Worm (Caenorhabditis elegans) whole organism, L3 larva: ENCODE measurements around the gene taf-6.2.
A peak's percentile ranks its signal among the peaks of the same experiment; 100 is the strongest.

Experiments
- R02D3.7 ChIP-seq: fragments of 150-350 bp; optimal IDR thresholded peaks from 2 replicates; lab custom pipeline; 2014; ENCODE audit warnings: missing biosample characterization, missing genetic modification characterization
- ZK546.5 ChIP-seq: sonication (generic microtip); optimal IDR thresholded peaks from 2 replicates; lab custom pipeline; 2017; ENCODE audit warnings: missing biosample characterization, missing genetic modification characterization
- aly-2 ChIP-seq: fragments of 150-350 bp; optimal IDR thresholded peaks from 2 replicates; lab custom pipeline; 2014; ENCODE audit warnings: missing biosample characterization, missing genetic modification characterization
- ama-1 ChIP-seq: fragments of 150-350 bp; optimal IDR thresholded peaks from 2 replicates; lab custom pipeline; 2018
- ceh-16 ChIP-seq: sonication (generic microtip); optimal IDR thresholded peaks from 2 replicates; lab custom pipeline; 2017; ENCODE audit warnings: missing biosample characterization, missing genetic modification characterization
- ceh-28 ChIP-seq: fragments of 150-350 bp; optimal IDR thresholded peaks from 2 replicates; lab custom pipeline; 2014; ENCODE audit warnings: missing biosample characterization, missing genetic modification reagents, missing genetic modification characterization
- ceh-82 ChIP-seq: fragments of 150-350 bp; optimal IDR thresholded peaks from 2 replicates; lab custom pipeline; 2014; ENCODE audit warnings: missing biosample characterization, missing genetic modification characterization
- ceh-9 ChIP-seq: sonication (generic microtip); optimal IDR thresholded peaks from 2 replicates; lab custom pipeline; 2018; ENCODE audit warnings: missing biosample characterization, missing genetic modification characterization
- daf-12 ChIP-seq: fragments of 150-350 bp; optimal IDR thresholded peaks from 2 replicates; lab custom pipeline; 2014; ENCODE audit warnings: missing biosample characterization, missing genetic modification reagents, missing genetic modification characterization
- egl-27 ChIP-seq: sonication (generic microtip); optimal IDR thresholded peaks from 4 replicates; lab custom pipeline; 2017; ENCODE audit warnings: missing biosample characterization, missing genetic modification reagents, missing genetic modification characterization
- egl-5 ChIP-seq: fragments of 150-350 bp; optimal IDR thresholded peaks from 2 replicates; lab custom pipeline; 2017; ENCODE audit warnings: missing biosample characterization, missing genetic modification reagents, missing genetic modification characterization, inconsistent platforms
- elt-1 ChIP-seq: fragments of 150-350 bp; optimal IDR thresholded peaks from 2 replicates; lab custom pipeline; 2014; ENCODE audit warnings: missing biosample characterization, missing genetic modification characterization
- elt-2 ChIP-seq: sonication (generic microtip); optimal IDR thresholded peaks from 2 replicates; lab custom pipeline; 2016; ENCODE audit warnings: missing genetic modification reagents, mild to moderate bottlenecking, missing genetic modification characterization, missing compliant biosample characterization
- elt-3 ChIP-seq, 3 experiments: fragments of 150-350 bp in 1 of 3; sonication (generic microtip) in 2 of 3; optimal IDR thresholded peaks; 2 replicates in 2 of 3; 4 replicates in 1 of 3; lab custom pipeline; 2014 to 2017; ENCODE audit warnings: missing biosample characterization in 3 of 3, missing genetic modification characterization in 3 of 3
- eor-1 ChIP-seq, 2 experiments: fragments of 150-350 bp; optimal IDR thresholded peaks; 2 replicates each; lab custom pipeline; 2014 to 2018; ENCODE audit warnings: missing biosample characterization in 2 of 2, missing genetic modification characterization in 2 of 2
- fkh-10 ChIP-seq: sonication (generic microtip); optimal IDR thresholded peaks from 2 replicates; lab custom pipeline; 2017; ENCODE audit warnings: missing biosample characterization, missing genetic modification reagents, missing genetic modification characterization
- fkh-2 ChIP-seq: fragments of 150-350 bp; optimal IDR thresholded peaks from 2 replicates; lab custom pipeline; 2014; ENCODE audit warnings: missing biosample characterization, missing genetic modification reagents, missing genetic modification characterization
- fos-1 ChIP-seq: fragments of 150-350 bp; optimal IDR thresholded peaks from 2 replicates; lab custom pipeline; 2014; ENCODE audit warnings: missing biosample characterization, missing genetic modification characterization
- hmg-11 ChIP-seq: sonication (generic microtip); optimal IDR thresholded peaks from 2 replicates; lab custom pipeline; 2016; ENCODE audit warnings: missing genetic modification characterization, missing compliant biosample characterization
- jun-1 ChIP-seq: fragments of 150-350 bp; optimal IDR thresholded peaks from 2 replicates; lab custom pipeline; 2014; ENCODE audit warnings: missing biosample characterization, missing genetic modification reagents, missing genetic modification characterization
- lin-15B ChIP-seq: fragments of 150-350 bp; optimal IDR thresholded peaks from 2 replicates; lab custom pipeline; 2014; ENCODE audit warnings: missing biosample characterization, missing genetic modification characterization
- lin-39 ChIP-seq: fragments of 150-350 bp; optimal IDR thresholded peaks from 2 replicates; lab custom pipeline; 2018; ENCODE audit warnings: missing biosample characterization, missing genetic modification reagents, missing genetic modification characterization
- lsy-12 ChIP-seq: sonication (generic microtip); optimal IDR thresholded peaks from 2 replicates; lab custom pipeline; 2016; ENCODE audit warnings: mild to moderate bottlenecking, missing genetic modification characterization, missing compliant biosample characterization
- mdl-1 ChIP-seq: fragments of 150-350 bp; optimal IDR thresholded peaks from 2 replicates; lab custom pipeline; 2014; ENCODE audit warnings: missing biosample characterization, missing genetic modification characterization
- mml-1 ChIP-seq: fragments of 150-350 bp; sonication (generic microtip); optimal IDR thresholded peaks from 3 replicates; lab custom pipeline; 2014; ENCODE audit warnings: missing biosample characterization, missing genetic modification characterization
- nfya-1 ChIP-seq: sonication (generic microtip); optimal IDR thresholded peaks from 2 replicates; lab custom pipeline; 2017; ENCODE audit warnings: missing genetic modification characterization, mild to moderate bottlenecking, missing compliant biosample characterization, antibody characterized with exemption, moderate library complexity; ENCODE audit not compliant: insufficient read depth
- nhr-11 ChIP-seq: fragments of 150-350 bp; optimal IDR thresholded peaks from 2 replicates; lab custom pipeline; 2014; ENCODE audit warnings: missing biosample characterization, missing genetic modification characterization
- nhr-12 ChIP-seq: fragments of 150-350 bp; optimal IDR thresholded peaks from 2 replicates; lab custom pipeline; 2014; ENCODE audit warnings: missing biosample characterization, missing genetic modification characterization
- nhr-23 ChIP-seq: fragments of 150-350 bp; optimal IDR thresholded peaks from 2 replicates; lab custom pipeline; 2014; ENCODE audit warnings: missing biosample characterization, missing genetic modification reagents, missing genetic modification characterization
- nhr-237 ChIP-seq: fragments of 150-350 bp; optimal IDR thresholded peaks from 2 replicates; lab custom pipeline; 2014; ENCODE audit warnings: missing biosample characterization, missing genetic modification characterization
- nhr-25 ChIP-seq: sonication (generic microtip); optimal IDR thresholded peaks from 2 replicates; lab custom pipeline; 2017; ENCODE audit warnings: missing biosample characterization, missing genetic modification characterization
- nhr-28 ChIP-seq: fragments of 150-350 bp; optimal IDR thresholded peaks from 2 replicates; lab custom pipeline; 2014; ENCODE audit warnings: missing biosample characterization, missing genetic modification characterization
- nhr-43 ChIP-seq: sonication (generic microtip); optimal IDR thresholded peaks from 2 replicates; lab custom pipeline; 2016; ENCODE audit warnings: mild to moderate bottlenecking, missing genetic modification characterization, missing compliant biosample characterization; ENCODE audit not compliant: poor library complexity, severe bottlenecking
- nhr-67 ChIP-seq: fragments of 150-350 bp; optimal IDR thresholded peaks from 2 replicates; lab custom pipeline; 2014; ENCODE audit warnings: missing biosample characterization, missing genetic modification characterization
- nhr-76 ChIP-seq: fragments of 150-350 bp; sonication (generic microtip); optimal IDR thresholded peaks from 5 replicates; lab custom pipeline; 2014; ENCODE audit warnings: missing biosample characterization, missing genetic modification characterization
- nhr-77 ChIP-seq: fragments of 150-350 bp; optimal IDR thresholded peaks from 2 replicates; lab custom pipeline; 2014; ENCODE audit warnings: missing biosample characterization, missing genetic modification characterization
- pha-4 ChIP-seq: fragments of 150-350 bp; optimal IDR thresholded peaks from 2 replicates; lab custom pipeline; 2014; ENCODE audit warnings: missing biosample characterization, missing genetic modification reagents, missing genetic modification characterization
- pqm-1 ChIP-seq: fragments of 150-350 bp; optimal IDR thresholded peaks from 2 replicates; lab custom pipeline; 2017; ENCODE audit warnings: missing biosample characterization, missing genetic modification characterization, inconsistent platforms
- sea-2 ChIP-seq: fragments of 150-350 bp; sonication (generic microtip); optimal IDR thresholded peaks from 4 replicates; lab custom pipeline; 2014; ENCODE audit warnings: missing biosample characterization, missing genetic modification reagents, missing genetic modification characterization
- skn-1 ChIP-seq: fragments of 150-350 bp; optimal IDR thresholded peaks from 2 replicates; lab custom pipeline; 2014; ENCODE audit warnings: missing biosample characterization, missing genetic modification characterization
- snpc-4 ChIP-seq: fragments of 150-350 bp; optimal IDR thresholded peaks from 2 replicates; lab custom pipeline; 2014; ENCODE audit warnings: missing biosample characterization, missing genetic modification characterization
- tbx-2 ChIP-seq: sonication (generic microtip); optimal IDR thresholded peaks from 2 replicates; lab custom pipeline; 2016; ENCODE audit warnings: mild to moderate bottlenecking, missing genetic modification characterization, missing compliant biosample characterization
- unc-39 ChIP-seq: sonication (generic microtip); optimal IDR thresholded peaks from 4 replicates; lab custom pipeline; 2017; ENCODE audit warnings: missing biosample characterization, missing genetic modification characterization
- unc-62 ChIP-seq: fragments of 150-350 bp; sonication (generic microtip); optimal IDR thresholded peaks from 4 replicates; lab custom pipeline; 2014; ENCODE audit warnings: missing biosample characterization, missing genetic modification reagents, missing genetic modification characterization
- zag-1 ChIP-seq: fragments of 150-350 bp; optimal IDR thresholded peaks from 2 replicates; lab custom pipeline; 2014; ENCODE audit warnings: missing biosample characterization, missing genetic modification characterization
- ztf-11 ChIP-seq: fragments of 150-350 bp; optimal IDR thresholded peaks from 2 replicates; lab custom pipeline; 2014; ENCODE audit warnings: missing biosample characterization, missing genetic modification characterization
- ztf-4 ChIP-seq: fragments of 150-350 bp; optimal IDR thresholded peaks from 2 replicates; lab custom pipeline; 2014; ENCODE audit warnings: missing biosample characterization, missing genetic modification characterization

The taf-6.2 gene

ce11 chrIV:3694638-3695037 is at the start of gene taf-6.2, which contains the start of gene Y37E11AL.3:
Gene taf-6.2, minus strand, starts transcription at chrIV:3694733.
Gene Y37E11AL.3, plus strand, starts transcription at chrIV:3694935.
- peak; percentile 77 for TF ChIP-seq hmg-11 (tag; lab: Kevin White, UChicago)
- peak; percentile 79 for TF ChIP-seq lin-15B (tag; lab: Kevin White, UChicago)
- peak; percentile 10 for TF ChIP-seq skn-1 (tag; lab: Kevin White, UChicago)
- peak; percentile 57 for TF ChIP-seq egl-5 (tag; lab: Kevin White, UChicago)
- TF ChIP-seq sea-2 (GFP tag; lab: Kevin White, UChicago): no peak
- TF ChIP-seq ceh-28: peak; percentile 11
- TF ChIP-seq nhr-23 (tag; lab: Kevin White, UChicago): peak; percentile 25
- TF ChIP-seq pha-4 (tag; lab: Kevin White, UChicago): no peak
- peak; percentile 71 for TF ChIP-seq nfya-1 (tag; lab: Kevin White, UChicago)
- TF ChIP-seq lin-39: peak; percentile 37

- TF ChIP-seq ZK546.5 (tag; lab: Kevin White, UChicago) (no peak), elt-2 (tag; lab: Kevin White, UChicago) (peak; percentile 25), pqm-1 (tag; lab: Kevin White, UChicago) (peak; percentile 22), zag-1 (tag; lab: Kevin White, UChicago) (no peak)
Measured at ce11 chrIV:3743748-3744147, 49.2 kb upstream of the taf-6.2 start, which contains the start of gene siah-1. Gene siah-1, plus strand, starts transcription at chrIV:3744048.

- TF ChIP-seq aly-2 (tag; lab: Kevin White, UChicago) (no peak), nhr-77 (tag; lab: Kevin White, UChicago) (peak; percentile 10), ceh-28 (peak; percentile 95), nhr-76 (tag; lab: Kevin White, UChicago) (no peak), elt-2 (tag; lab: Kevin White, UChicago) (peak; percentile 66), tbx-2 (tag; lab: Kevin White, UChicago) (peak; percentile 60), pqm-1 (tag; lab: Kevin White, UChicago) (peak; percentile 72), ceh-82 (tag; lab: Kevin White, UChicago) (no peak), jun-1 (tag; lab: Kevin White, UChicago) (peak; percentile 85), zag-1 (tag; lab: Kevin White, UChicago) (no peak), ztf-11 (tag; lab: Kevin White, UChicago) (no peak), R02D3.7 (tag; lab: Kevin White, UChicago) (peak; percentile 60), egl-5 (tag; lab: Kevin White, UChicago) (peak; percentile 86), ceh-9 (tag; lab: Kevin White, UChicago) (no peak), pha-4 (tag; lab: Kevin White, UChicago) (peak; percentile 75), nhr-11 (tag; lab: Kevin White, UChicago) (no peak), unc-39 (tag; lab: Kevin White, UChicago) (no peak), nhr-43 (tag; lab: Kevin White, UChicago) (peak; percentile 51), snpc-4 (tag; lab: Kevin White, UChicago) (peak; percentile 36), mml-1 (tag; lab: Kevin White, UChicago) (no peak), lsy-12 (tag; lab: Kevin White, UChicago) (peak; percentile 48), eor-1 (tag; optimal IDR thresholded peaks at IDR 0.05; lab: Kevin White, UChicago) (no peak), hmg-11 (tag; lab: Kevin White, UChicago) (peak; percentile 90), fkh-10 (no peak), sea-2 (GFP tag; lab: Kevin White, UChicago) (no peak), fkh-2 (tag; lab: Kevin White, UChicago) (no peak), ama-1 (lab: Kevin White, UChicago) (peak; percentile 31), lin-15B (tag; lab: Kevin White, UChicago) (peak; percentile 78), skn-1 (tag; lab: Kevin White, UChicago) (peak; percentile 80), nhr-12 (no peak), fos-1 (tag; lab: Kevin White, UChicago) (no peak), nhr-237 (tag; lab: Kevin White, UChicago) (no peak), mdl-1 (tag; lab: Kevin White, UChicago) (peak; percentile 33), nhr-23 (tag; lab: Kevin White, UChicago) (peak; percentile 75), elt-3 (tag; optimal IDR thresholded peaks at IDR 0.05; lab: Kevin White, UChicago) (no peak), lin-39 (peak; percentile 82), egl-27 (tag; lab: Kevin White, UChicago) (no peak), unc-62 (GFP tag; lab: Kevin White, UChicago) (no peak), nfya-1 (tag; lab: Kevin White, UChicago) (peak; percentile 93), nhr-25 (tag; lab: Kevin White, UChicago) (peak; percentile 88), daf-12 (tag; lab: Kevin White, UChicago) (no peak), ceh-16 (tag; lab: Kevin White, UChicago) (no peak), ZK546.5 (tag; lab: Kevin White, UChicago) (no peak), nhr-67 (no peak), elt-1 (tag; lab: Kevin White, UChicago) (no peak), ztf-4 (no peak), nhr-28 (tag; lab: Kevin White, UChicago) (no peak)
Measured at ce11 chrIV:3742426-3742839, 47.9 kb upstream of the taf-6.2 start.
